Worm (Caenorhabditis elegans) whole organism, young adult: ENCODE results near the gene cyp-34A8.

Source experiments
- B0336.3 ChIP-seq: fragments of 200-800 bp; sonication (Bioruptor generic); IDR thresholded peaks from 2 replicates; pipeline ENCODE4 v1.3.6; 2022; ENCODE audit warnings: missing genetic modification characterization, missing compliant biosample characterization
- ama-1 ChIP-seq, 3 experiments: fragments of 150-350 bp in 1 of 3; sonication (generic microtip) in 2 of 3; optimal IDR thresholded peaks; 2 replicates each; lab custom pipeline; 2014 to 2018; ENCODE audit warnings: missing biosample characterization in 2 of 3, missing genetic modification characterization in 2 of 3, missing genetic modification reagents in 2 of 3
- aptf-3 ChIP-seq: fragments of 200-800 bp; sonication (Bioruptor generic); IDR thresholded peaks from 2 replicates; pipeline ENCODE4 v1.3.6; 2022; ENCODE audit warnings: missing genetic modification characterization, missing compliant biosample characterization
- mes-4 ChIP-seq: sonication (generic microtip); optimal IDR thresholded peaks from 2 replicates; lab custom pipeline; 2016; ENCODE audit warnings: missing genotype, missing genetic modification characterization, missing compliant biosample characterization
- nfya-2 ChIP-seq: fragments of 200-800 bp; sonication (Bioruptor generic); IDR thresholded peaks from 2 replicates; pipeline ENCODE4 v1.3.6; 2022; ENCODE audit warnings: missing genetic modification reagents, missing genetic modification characterization, missing compliant biosample characterization
- repo-1 ChIP-seq: sonication (generic microtip); optimal IDR thresholded peaks from 2 replicates; lab custom pipeline; 2017; ENCODE audit warnings: mild to moderate bottlenecking, missing genetic modification characterization, missing compliant biosample characterization
- xnd-1 ChIP-seq: sonication (generic microtip); optimal IDR thresholded peaks from 2 replicates; lab custom pipeline; 2016; ENCODE audit warnings: missing genotype, missing genetic modification reagents, missing genetic modification characterization, missing compliant biosample characterization

- TF ChIP-seq nfya-2 (GFP tag; lab: Robert Waterston, UW) (no peak), repo-1 (tag; lab: Kevin White, UChicago) (no peak), xnd-1 (tag; lab: Kevin White, UChicago) (no peak), B0336.3 (no peak), mes-4 (tag; lab: Kevin White, UChicago) (no peak), ama-1 (optimal IDR thresholded peaks at IDR 0.05; lab: Kevin White, UChicago) (no peak), ama-1 (GFP tag; optimal IDR thresholded peaks at IDR 0.05; lab: Kevin White, UChicago) (no peak), aptf-3 (GFP tag; lab: Robert Waterston, UW) (no peak)
These were observed 16.6 kb upstream of the cyp-34A8 start, which contains the start of gene nlp-29 for ce11 chrV:3984178-3984577.
